Worm (Caenorhabditis elegans): ENCODE measurements around the gene F53G2.12.

ce11 chrII:2483507-2483906, 4.6 kb upstream of the F53G2.12 start, which contains the start of gene F53G2.13:
- TF ChIP-seq mdl-1 (tag; optimal IDR thresholded peaks at IDR 0.05) (no peak), unc-39 (tag; optimal IDR thresholded peaks at IDR 0.05) (no peak), nhr-237 (tag; optimal IDR thresholded peaks at IDR 0.05) (no peak), fkh-2 (tag; optimal IDR thresholded peaks at IDR 0.05) (no peak), pqm-1 (tag; optimal IDR thresholded peaks at IDR 0.05) (no peak), fos-1 (tag; optimal IDR thresholded peaks at IDR 0.05) (no peak), lin-15B (tag; optimal IDR thresholded peaks at IDR 0.05) (no peak), nhr-67 (tag; optimal IDR thresholded peaks at IDR 0.05) (no peak), ama-1 (optimal IDR thresholded peaks at IDR 0.05) (no peak), skn-1 (tag; optimal IDR thresholded peaks at IDR 0.05) (no peak), R02D3.7 (tag; optimal IDR thresholded peaks at IDR 0.05) (no peak), ztf-4 (tag; optimal IDR thresholded peaks at IDR 0.05) (no peak), daf-12 (tag; optimal IDR thresholded peaks at IDR 0.05) (no peak), mml-1 (tag; optimal IDR thresholded peaks at IDR 0.05) (no peak)
